Worm (Caenorhabditis elegans) whole organism, L1 larva: ENCODE measurements around the gene F55F1.2.
A peak's percentile ranks its signal among the peaks of the same experiment; 100 is the strongest.

Experiments
- F16B12.6 ChIP-seq: fragments of 150-350 bp; optimal IDR thresholded peaks from 2 replicates; lab custom pipeline; 2014; ENCODE audit warnings: missing biosample characterization, missing genetic modification characterization
- alr-1 ChIP-seq: fragments of 200-800 bp; sonication (Bioruptor generic); optimal IDR thresholded peaks from 2 replicates; lab custom pipeline; 2018; ENCODE audit warnings: borderline replicate concordance, mild to moderate bottlenecking, missing genetic modification characterization, missing compliant biosample characterization
- aly-2 ChIP-seq: fragments of 150-350 bp; optimal IDR thresholded peaks from 2 replicates; lab custom pipeline; 2014; ENCODE audit warnings: missing biosample characterization, missing genetic modification characterization
- ceh-63 ChIP-seq: fragments of 200-800 bp; sonication (Bioruptor generic); optimal IDR thresholded peaks from 2 replicates; lab custom pipeline; 2018; ENCODE audit warnings: mild to moderate bottlenecking, missing genetic modification characterization, missing compliant biosample characterization
- ceh-8 ChIP-seq: fragments of 200-800 bp; sonication (Bioruptor generic); optimal IDR thresholded peaks from 2 replicates; lab custom pipeline; 2018; ENCODE audit warnings: mild to moderate bottlenecking, missing genetic modification characterization, moderate library complexity, missing compliant biosample characterization
- ceh-82 ChIP-seq, 3 experiments: fragments of 150-350 bp in 1 of 3; sonication (generic microtip) in 2 of 3; optimal IDR thresholded peaks; 2 replicates each; lab custom pipeline; 2014 to 2017; ENCODE audit warnings: missing biosample characterization in 3 of 3, missing genetic modification characterization in 3 of 3
- ceh-88 ChIP-seq: fragments of 200-800 bp; sonication (Bioruptor generic); IDR thresholded peaks from 2 replicates; pipeline ENCODE4 v1.3.6; 2022; ENCODE audit warnings: missing genetic modification characterization, missing compliant biosample characterization
- ces-1 ChIP-seq: fragments of 150-350 bp; optimal IDR thresholded peaks from 2 replicates; lab custom pipeline; 2014; ENCODE audit warnings: missing biosample characterization, missing genetic modification reagents, missing genetic modification characterization
- dpl-1 ChIP-seq, 3 experiments: fragments of 150-350 bp in 2 of 3; sonication (generic microtip) in 1 of 3; optimal IDR thresholded peaks; 2 replicates each; lab custom pipeline; 2014 to 2017; ENCODE audit warnings: missing biosample characterization in 3 of 3, missing genetic modification characterization in 3 of 3, missing genetic modification reagents in 3 of 3
- dsc-1 ChIP-seq: sonication (generic microtip); optimal IDR thresholded peaks from 2 replicates; lab custom pipeline; 2016; ENCODE audit warnings: mild to moderate bottlenecking, missing genetic modification characterization, missing compliant biosample characterization
- efl-1 ChIP-seq, 4 experiments: fragments of 150-350 bp; optimal IDR thresholded peaks in 3 of 4; peaks in 1 of 4; 1 replicate in 1 of 4; 2 replicates in 3 of 4; lab custom pipeline; 2014; ENCODE audit warnings: missing biosample characterization in 2 of 4, missing genetic modification characterization in 2 of 4, missing genetic modification reagents in 2 of 4
- efl-3 ChIP-seq: fragments of 200-800 bp; sonication (Bioruptor generic); optimal IDR thresholded peaks from 2 replicates; lab custom pipeline; 2018; ENCODE audit warnings: mild to moderate bottlenecking, missing genetic modification characterization, missing compliant biosample characterization
- egl-13 ChIP-seq: sonication (generic microtip); optimal IDR thresholded peaks from 2 replicates; lab custom pipeline; 2016; ENCODE audit warnings: missing genotype, missing genetic modification reagents, missing genetic modification characterization, missing compliant biosample characterization
- elt-2 ChIP-seq: sonication (generic microtip); optimal IDR thresholded peaks from 2 replicates; lab custom pipeline; 2016; ENCODE audit warnings: missing genetic modification characterization, mild to moderate bottlenecking, inconsistent platforms, missing compliant biosample characterization, missing genetic modification reagents
- fkh-10 ChIP-seq: sonication (generic microtip); optimal IDR thresholded peaks from 2 replicates; lab custom pipeline; 2017; ENCODE audit warnings: missing biosample characterization, missing genetic modification reagents, missing genetic modification characterization
- fkh-4 ChIP-seq: sonication (generic microtip); optimal IDR thresholded peaks from 2 replicates; lab custom pipeline; 2016; ENCODE audit warnings: missing compliant biosample characterization, missing genetic modification characterization, borderline replicate concordance
- fkh-8 ChIP-seq: sonication (generic microtip); optimal IDR thresholded peaks from 2 replicates; lab custom pipeline; 2016; ENCODE audit warnings: mild to moderate bottlenecking, missing genetic modification characterization, missing compliant biosample characterization
- jun-1 ChIP-seq: fragments of 150-350 bp; optimal IDR thresholded peaks from 2 replicates; lab custom pipeline; 2014; ENCODE audit warnings: missing biosample characterization, missing genetic modification reagents, missing genetic modification characterization
- lin-13 ChIP-seq: fragments of 150-350 bp; optimal IDR thresholded peaks from 2 replicates; lab custom pipeline; 2014; ENCODE audit warnings: missing biosample characterization, missing genetic modification reagents, missing genetic modification characterization
- lin-14 ChIP-seq: fragments of 200-800 bp; sonication (Bioruptor generic); optimal IDR thresholded peaks from 2 replicates; lab custom pipeline; 2018; ENCODE audit warnings: mild to moderate bottlenecking, missing genetic modification characterization, moderate library complexity, missing compliant biosample characterization
- lsy-2 ChIP-seq, 2 experiments: fragments of 150-350 bp; optimal IDR thresholded peaks; 2 replicates each; lab custom pipeline; 2014; ENCODE audit warnings: missing biosample characterization in 2 of 2, missing genetic modification characterization in 2 of 2
- nhr-11 ChIP-seq: fragments of 150-350 bp; optimal IDR thresholded peaks from 2 replicates; lab custom pipeline; 2014; ENCODE audit warnings: missing biosample characterization, missing genetic modification characterization
- nhr-237 ChIP-seq: fragments of 150-350 bp; optimal IDR thresholded peaks from 2 replicates; lab custom pipeline; 2014; ENCODE audit warnings: missing biosample characterization, missing genetic modification characterization
- nhr-28 ChIP-seq: fragments of 150-350 bp; optimal IDR thresholded peaks from 2 replicates; lab custom pipeline; 2014; ENCODE audit warnings: missing biosample characterization, missing genetic modification characterization
- nhr-47 ChIP-seq: sonication (generic microtip); optimal IDR thresholded peaks from 2 replicates; lab custom pipeline; 2016; ENCODE audit warnings: mild to moderate bottlenecking, missing genetic modification characterization, moderate library complexity, missing compliant biosample characterization
- nhr-71 ChIP-seq: sonication (generic microtip); optimal IDR thresholded peaks from 2 replicates; lab custom pipeline; 2016; ENCODE audit warnings: mild to moderate bottlenecking, missing genetic modification characterization, moderate library complexity, missing compliant biosample characterization
- nhr-76 ChIP-seq: sonication (generic microtip); optimal IDR thresholded peaks from 2 replicates; lab custom pipeline; 2017; ENCODE audit warnings: missing biosample characterization, missing genetic modification characterization
- nhr-77 ChIP-seq: fragments of 150-350 bp; optimal IDR thresholded peaks from 2 replicates; lab custom pipeline; 2014; ENCODE audit warnings: missing biosample characterization, missing genetic modification characterization
- nhr-84 ChIP-seq: sonication (generic microtip); optimal IDR thresholded peaks from 2 replicates; lab custom pipeline; 2017; ENCODE audit warnings: missing biosample characterization, missing genetic modification characterization
- nhr-85 ChIP-seq: sonication (generic microtip); peaks from one replicate; lab custom pipeline; 2016; ENCODE audit warnings: missing genetic modification characterization, inconsistent platforms, missing compliant biosample characterization
- pax-3 ChIP-seq: fragments of 200-800 bp; sonication (Bioruptor generic); optimal IDR thresholded peaks from 2 replicates; lab custom pipeline; 2018; ENCODE audit warnings: mild to moderate bottlenecking, missing genetic modification characterization, moderate library complexity, missing compliant biosample characterization
- rnt-1 ChIP-seq: sonication (generic microtip); optimal IDR thresholded peaks from 2 replicates; lab custom pipeline; 2016; ENCODE audit warnings: mild to moderate bottlenecking, missing genetic modification characterization, moderate library complexity, missing compliant biosample characterization
- snu-23 ChIP-seq: sonication (generic microtip); optimal IDR thresholded peaks from 2 replicates; lab custom pipeline; 2016; ENCODE audit warnings: missing genetic modification characterization, missing compliant biosample characterization
- sox-4 ChIP-seq: sonication (generic microtip); optimal IDR thresholded peaks from 2 replicates; lab custom pipeline; 2016; ENCODE audit warnings: missing genetic modification characterization, missing compliant biosample characterization
- sup-37 ChIP-seq: fragments of 200-800 bp; sonication (Bioruptor generic); optimal IDR thresholded peaks from 2 replicates; lab custom pipeline; 2018; ENCODE audit warnings: mild to moderate bottlenecking, missing genetic modification characterization, missing compliant biosample characterization
- swsn-7 ChIP-seq: sonication (generic microtip); optimal IDR thresholded peaks from 2 replicates; lab custom pipeline; 2016; ENCODE audit warnings: missing genetic modification characterization, missing compliant biosample characterization
- tbx-2 ChIP-seq: sonication (generic microtip); optimal IDR thresholded peaks from 2 replicates; lab custom pipeline; 2016; ENCODE audit warnings: missing genetic modification characterization, missing compliant biosample characterization
- unc-86 ChIP-seq: sonication (generic microtip); optimal IDR thresholded peaks from 2 replicates; lab custom pipeline; 2016; ENCODE audit warnings: missing genetic modification characterization, missing compliant biosample characterization
- unc-98 ChIP-seq: fragments of 200-800 bp; sonication (Bioruptor generic); IDR thresholded peaks from 2 replicates; pipeline ENCODE4 v1.3.6; 2022; ENCODE audit warnings: missing genetic modification characterization, missing compliant biosample characterization

F55F1.2 gene

DNA sequence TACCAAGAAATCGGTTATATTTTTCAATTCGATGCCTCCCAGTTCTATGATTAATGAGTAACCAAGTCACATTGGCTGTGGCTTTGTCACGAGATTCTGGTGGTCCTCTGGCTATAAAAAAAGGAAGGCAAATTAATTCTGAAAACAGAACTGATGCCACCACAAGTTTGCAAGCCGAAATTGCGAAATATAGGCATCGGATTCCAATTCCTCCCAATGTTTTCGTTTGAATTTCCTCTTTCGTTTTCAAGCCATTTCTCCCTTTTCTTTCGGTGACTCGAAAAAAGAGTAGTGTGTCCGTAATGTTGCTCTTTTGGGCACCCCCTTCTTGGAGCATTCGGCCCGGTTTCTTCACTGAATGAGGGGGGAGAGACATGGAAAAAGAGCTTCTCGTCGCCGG is at the start of gene F55F1.2:
Gene F55F1.2, minus strand, starts transcription at position 376 of the 400 bp plus-strand sequence.
- TF ChIP-seq nhr-237 (tag; lab: Kevin White, UChicago) (no peak), aly-2 (tag; lab: Kevin White, UChicago) (no peak), snu-23 (GFP tag; lab: Kevin White, UChicago) (no peak), ceh-63 (GFP tag; lab: Kevin White, UChicago) (no peak), nhr-85 (no peak), nhr-28 (tag; lab: Kevin White, UChicago) (no peak), lin-14 (GFP tag; lab: Kevin White, UChicago) (peak; percentile 61), ceh-82 (tag; optimal IDR thresholded peaks at IDR 0.05; lab: Kevin White, UChicago) (peak in 1 of 3 experiments; percentile 31)

DNA sequence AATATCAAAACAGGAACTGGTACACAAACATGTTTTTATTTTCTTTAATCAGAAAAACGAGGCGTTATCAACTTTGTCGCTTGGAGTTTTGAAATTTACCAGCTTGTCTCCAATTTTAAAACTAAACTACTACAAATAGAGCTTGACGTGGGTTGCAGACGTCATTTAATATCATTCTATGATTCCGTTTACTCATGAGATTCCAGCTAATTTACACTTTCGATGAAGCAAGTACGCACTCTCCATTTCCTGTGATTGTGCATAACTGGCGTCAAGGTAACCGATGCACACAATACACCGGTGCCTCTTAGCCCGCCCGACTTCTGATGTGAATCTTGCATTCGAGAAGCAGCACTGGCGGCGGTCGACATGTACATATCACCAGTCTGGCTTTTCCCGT is 49.0 kb upstream of the F55F1.2 start:
- TF ChIP-seq lin-14 (GFP tag; lab: Kevin White, UChicago), result peak; percentile 20
- TF ChIP-seq pax-3 (tag; lab: Kevin White, UChicago), result no peak
- TF ChIP-seq efl-1 (optimal IDR thresholded peaks at IDR 0.05; lab: Kevin White, UChicago), result no peak
- TF ChIP-seq efl-1 (GFP tag; optimal IDR thresholded peaks at IDR 0.05 in 1 of 2; lab: Kevin White, UChicago), result no peak
- no peak for TF ChIP-seq tbx-2 (tag; lab: Kevin White, UChicago)
- TF ChIP-seq ceh-88 (GFP tag; lab: Robert Waterston, UW), result no peak
- no peak for TF ChIP-seq rnt-1 (tag; lab: Kevin White, UChicago)
- TF ChIP-seq nhr-71 (tag; lab: Kevin White, UChicago), result peak; percentile 77
- no peak for TF ChIP-seq nhr-11 (tag; lab: Kevin White, UChicago)
- TF ChIP-seq nhr-84 (tag; lab: Kevin White, UChicago), result no peak
- TF ChIP-seq aly-2 (tag; lab: Kevin White, UChicago), result no peak
- no peak for TF ChIP-seq nhr-76 (tag; lab: Kevin White, UChicago)
- no peak for TF ChIP-seq efl-3 (GFP tag; lab: Kevin White, UChicago)
- TF ChIP-seq fkh-4, result no peak
- TF ChIP-seq unc-86 (tag; lab: Kevin White, UChicago), result no peak
- TF ChIP-seq jun-1 (tag; lab: Kevin White, UChicago), result no peak
- peak; percentile 30 for TF ChIP-seq ceh-8 (GFP tag; lab: Kevin White, UChicago)
- no peak for TF ChIP-seq nhr-77 (tag; lab: Kevin White, UChicago)
- TF ChIP-seq lsy-2 (tag; optimal IDR thresholded peaks at IDR 0.05; lab: Kevin White, UChicago), result no peak
- no peak for TF ChIP-seq ces-1 (GFP tag; lab: Kevin White, UChicago)
- TF ChIP-seq alr-1 (tag; lab: Kevin White, UChicago), result no peak
- no peak for TF ChIP-seq unc-98
- peak; percentile 24 for TF ChIP-seq dsc-1 (tag; lab: Kevin White, UChicago)
- TF ChIP-seq ceh-63 (GFP tag; lab: Kevin White, UChicago), result no peak
- no peak for TF ChIP-seq F16B12.6
- peak; percentile 43 for TF ChIP-seq fkh-10 (GFP tag; lab: Kevin White, UChicago)
- TF ChIP-seq egl-13 (tag; lab: Kevin White, UChicago), result no peak
- no peak for TF ChIP-seq elt-2 (tag; lab: Kevin White, UChicago)
- peak; percentile 62 for TF ChIP-seq sox-4
- no peak for TF ChIP-seq dpl-1 (GFP tag; optimal IDR thresholded peaks at IDR 0.05; lab: Kevin White, UChicago)
- TF ChIP-seq nhr-85, result no peak
- peak; percentile 72 for TF ChIP-seq nhr-47 (tag; lab: Kevin White, UChicago)
- TF ChIP-seq lin-13 (GFP tag; lab: Kevin White, UChicago), result no peak
- no peak for TF ChIP-seq ceh-82 (tag; optimal IDR thresholded peaks at IDR 0.05; lab: Kevin White, UChicago)
- no peak for TF ChIP-seq nhr-237 (tag; lab: Kevin White, UChicago)
- TF ChIP-seq swsn-7 (tag; lab: Kevin White, UChicago), result peak; percentile 37
- peak; percentile 97 for TF ChIP-seq fkh-8
- no peak for TF ChIP-seq sup-37 (GFP tag; lab: Kevin White, UChicago)
- TF ChIP-seq, all 84 proteins: peak for 9
